Fruit fly (Drosophila melanogaster) whole organism, wandering third instar larva: ENCODE results near the gene CG2909.

Experiments
- CG9705 ChIP-seq: fragments of 200-800 bp; sonication (Bioruptor generic); optimal IDR thresholded peaks from 2 replicates; lab custom pipeline; 2018; ENCODE audit warnings: missing biosample characterization, mild to moderate bottlenecking, missing genetic modification characterization
- CrebA ChIP-seq: fragments of 200-800 bp; sonication (Bioruptor generic); optimal IDR thresholded peaks from 2 replicates; lab custom pipeline; 2016; ENCODE audit warnings: missing biosample characterization, mild to moderate bottlenecking, missing genetic modification characterization, borderline replicate concordance
- Dfd ChIP-seq: fragments of >200 bp; optimal IDR thresholded peaks from 2 replicates; lab custom pipeline; 2017; ENCODE audit warnings: missing biosample characterization, missing genetic modification characterization
- Dif ChIP-seq: fragments of 200-275, 200-300 bp; sonication (Bioruptor generic); optimal IDR thresholded peaks from 2 replicates; lab custom pipeline; 2018; ENCODE audit warnings: missing biosample characterization, missing genetic modification characterization; ENCODE audit not compliant: partially characterized antibody
- GATAd ChIP-seq: sonication (Bioruptor generic); optimal IDR thresholded peaks from 2 replicates; lab custom pipeline; 2016; ENCODE audit warnings: missing biosample characterization, missing genetic modification characterization
- HLH106 ChIP-seq: fragments of 200-800 bp; optimal IDR thresholded peaks from 3 replicates; lab custom pipeline; 2019; ENCODE audit warnings: missing biosample characterization, mild to moderate bottlenecking, missing genetic modification characterization, moderate library complexity
- Hnf4 ChIP-seq: fragments of 200-800 bp; sonication (Bioruptor generic); optimal IDR thresholded peaks from 2 replicates; lab custom pipeline; 2016; ENCODE audit warnings: missing biosample characterization, mild to moderate bottlenecking, missing genetic modification characterization
- Hr78 ChIP-seq: fragments of >200 bp; optimal IDR thresholded peaks from 2 replicates; lab custom pipeline; 2017; ENCODE audit warnings: missing biosample characterization, missing genetic modification characterization
- Hr83 ChIP-seq: fragments of 200-300 bp; sonication (Bioruptor generic); optimal IDR thresholded peaks from 2 replicates; lab custom pipeline; 2016; ENCODE audit warnings: missing biosample characterization, mild to moderate bottlenecking, missing genetic modification characterization, moderate library complexity; ENCODE audit not compliant: poor library complexity, severe bottlenecking
- Jra ChIP-seq: sonication (Bioruptor generic); optimal IDR thresholded peaks from 2 replicates; lab custom pipeline; 2016; ENCODE audit warnings: missing biosample characterization, missing genetic modification characterization
- Mio ChIP-seq: sonication (Bioruptor generic); optimal IDR thresholded peaks from 2 replicates; lab custom pipeline; 2016; ENCODE audit warnings: missing biosample characterization, missing genetic modification characterization
- Myc ChIP-seq: fragments of >200 bp; optimal IDR thresholded peaks from 2 replicates; lab custom pipeline; 2017
- N ChIP-seq: fragments of >200 bp; optimal IDR thresholded peaks from 2 replicates; lab custom pipeline; 2018; ENCODE audit warnings: missing biosample characterization, missing external identifiers, missing genetic modification characterization
- OdsH ChIP-seq: fragments of 200-800 bp; sonication (Bioruptor generic); optimal IDR thresholded peaks from 2 replicates; lab custom pipeline; 2016; ENCODE audit warnings: missing biosample characterization, mild to moderate bottlenecking, missing genetic modification characterization
- Rel ChIP-seq, 2 experiments: fragments of 200-800 bp; sonication (Bioruptor generic) in 1 of 2; optimal IDR thresholded peaks; 2 replicates in 1 of 2; 3 replicates in 1 of 2; lab custom pipeline; 2016 to 2019; ENCODE audit warnings: mild to moderate bottlenecking in 2 of 2, missing biosample characterization in 2 of 2, missing genetic modification characterization in 2 of 2, moderate library complexity in 1 of 2
- Sp1 ChIP-seq: fragments of 200-800 bp; sonication (Bioruptor generic); optimal IDR thresholded peaks from 3 replicates; lab custom pipeline; 2019; ENCODE audit warnings: missing biosample characterization, mild to moderate bottlenecking, missing genetic modification characterization, moderate library complexity
- Vsx2 ChIP-seq: fragments of 200-300, 225-300 bp; sonication (Bioruptor generic); optimal IDR thresholded peaks from 2 replicates; lab custom pipeline; 2018; ENCODE audit warnings: missing biosample characterization, missing genetic modification characterization; ENCODE audit not compliant: partially characterized antibody
- br ChIP-seq: fragments of 200-800 bp; sonication (Bioruptor generic); optimal IDR thresholded peaks from 2 replicates; lab custom pipeline; 2016; ENCODE audit warnings: missing biosample characterization, missing genetic modification characterization
- brk ChIP-seq: fragments of 200-800 bp; sonication (Bioruptor generic); optimal IDR thresholded peaks from 2 replicates; lab custom pipeline; 2016; ENCODE audit warnings: missing biosample characterization, mild to moderate bottlenecking, missing genetic modification characterization
- dl ChIP-seq, 2 experiments: fragments of 175-275, 200-275 bp in 1 of 2; fragments of 200-275 bp in 1 of 2; sonication (Bioruptor generic); optimal IDR thresholded peaks; lab custom pipeline; 2018; ENCODE audit warnings: mild to moderate bottlenecking in 2 of 2, missing biosample characterization in 2 of 2, missing genetic modification characterization in 2 of 2, moderate library complexity in 2 of 2; ENCODE audit not compliant: partially characterized antibody in 2 of 2, insufficient read depth in 1 of 2
- dmrt93B ChIP-seq: fragments of 200-800 bp; sonication (Bioruptor generic); optimal IDR thresholded peaks from 2 replicates; lab custom pipeline; 2018; ENCODE audit warnings: missing biosample characterization, mild to moderate bottlenecking, missing genetic modification characterization
- dsf ChIP-seq: sonication (Bioruptor generic); optimal IDR thresholded peaks from 2 replicates; lab custom pipeline; 2016; ENCODE audit warnings: missing biosample characterization, missing genetic modification characterization, borderline replicate concordance
- ey ChIP-seq: fragments of 200-800 bp; sonication (Bioruptor generic); optimal IDR thresholded peaks from 2 replicates; lab custom pipeline; 2016; ENCODE audit warnings: missing biosample characterization, missing genetic modification characterization
- foxo ChIP-seq, 2 experiments: fragments of 200-800 bp; sonication (Bioruptor generic); optimal IDR thresholded peaks; 2 replicates in 1 of 2; 3 replicates in 1 of 2; lab custom pipeline; 2016 to 2017; ENCODE audit warnings: missing biosample characterization in 2 of 2, missing genetic modification characterization in 2 of 2
- fru ChIP-seq: fragments of 200-800 bp; sonication (Bioruptor generic); optimal IDR thresholded peaks from 3 replicates; lab custom pipeline; 2016; ENCODE audit warnings: missing biosample characterization, mild to moderate bottlenecking, missing genetic modification characterization
- h ChIP-seq: fragments of 200-800 bp; sonication (Bioruptor generic); optimal IDR thresholded peaks from 3 replicates; lab custom pipeline; 2016; ENCODE audit warnings: missing biosample characterization, mild to moderate bottlenecking, missing genetic modification characterization
- jim ChIP-seq: fragments of 175-275, 200-325 bp; sonication (Bioruptor generic); optimal IDR thresholded peaks from 2 replicates; lab custom pipeline; 2016; ENCODE audit warnings: missing biosample characterization, mild to moderate bottlenecking, missing genetic modification characterization
- lola ChIP-seq: fragments of >200 bp; optimal IDR thresholded peaks from 2 replicates; lab custom pipeline; 2017; ENCODE audit warnings: missing biosample characterization, missing genetic modification characterization
- pan ChIP-seq: fragments of >200 bp; optimal IDR thresholded peaks from 2 replicates; lab custom pipeline; 2017
- psq ChIP-seq: fragments of 200-800 bp; sonication (Bioruptor generic); optimal IDR thresholded peaks from 3 replicates; lab custom pipeline; 2017; ENCODE audit warnings: missing biosample characterization, mild to moderate bottlenecking, missing genetic modification characterization, moderate library complexity
- rgr ChIP-seq: fragments of 200-800 bp; sonication (Bioruptor generic); optimal IDR thresholded peaks from 3 replicates; lab custom pipeline; 2016; ENCODE audit warnings: missing biosample characterization, mild to moderate bottlenecking, missing genetic modification characterization
- sage ChIP-seq: fragments of 200-800 bp; sonication (Bioruptor generic); optimal IDR thresholded peaks from 2 replicates; lab custom pipeline; 2016; ENCODE audit warnings: missing biosample characterization, mild to moderate bottlenecking, missing genetic modification characterization
- sv ChIP-seq: fragments of 200-800 bp; sonication (Bioruptor generic); optimal IDR thresholded peaks from 3 replicates; lab custom pipeline; 2016; ENCODE audit warnings: missing biosample characterization, missing genetic modification characterization
- tai ChIP-seq: sonication (Bioruptor generic); optimal IDR thresholded peaks from 2 replicates; lab custom pipeline; 2016; ENCODE audit warnings: missing biosample characterization, missing genetic modification characterization
- usp ChIP-seq: fragments of >200 bp; optimal IDR thresholded peaks from 2 replicates; lab custom pipeline; 2017; ENCODE audit warnings: missing biosample characterization, missing genetic modification characterization
- woc ChIP-seq: sonication (Bioruptor generic); optimal IDR thresholded peaks from 2 replicates; lab custom pipeline; 2016; ENCODE audit warnings: missing biosample characterization, mild to moderate bottlenecking, missing genetic modification characterization

Gene CG2909

dm6 chrX:10325567-10326345, 508 bp upstream of the CG2909 start, which contains the start of gene alpha-Man-Ia:
Gene alpha-Man-Ia (minus strand): TSS chrX:10325958.
- TF ChIP-seq woc (GFP tag; lab: Kevin White, UChicago) (no peak), Hr78 (no peak), tai (GFP tag; lab: Kevin White, UChicago) (peak; percentile 69), CG9705 (GFP tag; lab: Kevin White, UChicago) (peak; percentile 17), brk (no peak), sv (GFP tag; lab: Kevin White, UChicago) (no peak), jim (GFP tag; lab: Kevin White, UChicago) (no peak), psq (GFP tag; lab: Kevin White, UChicago) (peak; percentile 69), sage (GFP tag; lab: Kevin White, UChicago) (no peak), br (no peak), Dfd (GFP tag; lab: Kevin White, UChicago) (no peak), ey (GFP tag; lab: Kevin White, UChicago) (peak; percentile 13), HLH106 (peak; percentile 26), Hnf4 (GFP tag; lab: Kevin White, UChicago) (peak; percentile 32), fru (GFP tag; lab: Kevin White, UChicago) (peak; percentile 24), Sp1 (GFP tag; lab: Kevin White, UChicago) (no peak), N (GFP tag; lab: Kevin White, UChicago) (no peak), foxo (GFP tag; optimal IDR thresholded peaks at IDR 0.05; lab: Kevin White, UChicago) (peak in 1 of 2 experiments; percentile 34), usp (no peak), Myc (lab: Kevin White, UChicago) (no peak), OdsH (GFP tag; lab: Kevin White, UChicago) (no peak)
- TF ChIP-seq, all 38 proteins: peak for 8

- TF ChIP-seq h (GFP tag; lab: Kevin White, UChicago) (peak; percentile 68), fru (GFP tag; lab: Kevin White, UChicago) (peak; percentile 24), Hr78 (no peak), Vsx2 (GFP tag; lab: Kevin White, UChicago) (peak; percentile 65), rgr (GFP tag; lab: Kevin White, UChicago) (peak; percentile 68), dmrt93B (GFP tag; lab: Kevin White, UChicago) (no peak), Myc (lab: Kevin White, UChicago) (no peak), tai (GFP tag; lab: Kevin White, UChicago) (no peak), CG9705 (GFP tag; lab: Kevin White, UChicago) (no peak), Rel (GFP tag; optimal IDR thresholded peaks at IDR 0.05; lab: Kevin White, UChicago) (no peak), Rel (tag; optimal IDR thresholded peaks at IDR 0.05; lab: Kevin White, UChicago) (peak; percentile 73), Dif (GFP tag; lab: Kevin White, UChicago) (peak; percentile 35), sage (GFP tag; lab: Kevin White, UChicago) (peak; percentile 47), jim (GFP tag; lab: Kevin White, UChicago) (no peak), N (GFP tag; lab: Kevin White, UChicago) (no peak), Hnf4 (GFP tag; lab: Kevin White, UChicago) (peak; percentile 58), br (peak; percentile 55), CrebA (no peak), HLH106 (peak; percentile 2), OdsH (GFP tag; lab: Kevin White, UChicago) (peak; percentile 19), lola (no peak), dl (GFP tag; optimal IDR thresholded peaks at IDR 0.05; lab: Kevin White, UChicago; ENCODE audit: insufficient read depth in 1 of 2, partially characterized antibody in 2 of 2) (no peak), Sp1 (GFP tag; lab: Kevin White, UChicago) (peak; percentile 48), ey (GFP tag; lab: Kevin White, UChicago) (no peak), GATAd (no peak), sv (GFP tag; lab: Kevin White, UChicago) (no peak), brk (no peak), foxo (GFP tag; optimal IDR thresholded peaks at IDR 0.05; lab: Kevin White, UChicago) (peak in 1 of 2 experiments; percentile 18), dsf (GFP tag; lab: Kevin White, UChicago) (no peak), Hr83 (GFP tag; lab: Kevin White, UChicago) (peak; percentile 79), psq (GFP tag; lab: Kevin White, UChicago) (no peak), Jra (peak; percentile 35), Mio (GFP tag; lab: Kevin White, UChicago) (no peak), woc (GFP tag; lab: Kevin White, UChicago) (no peak), usp (no peak), pan (lab: Kevin White, UChicago) (no peak)
These were observed 3.5 kb downstream of the CG2909 start, which contains the start of gene Gip for dm6 chrX:10329659-10330289. Gene Gip (minus strand): TSS chrX:10329872.
